Worm (Caenorhabditis elegans) whole organism, L3 larva: Measurements from ENCODE around the gene F53E10.6.

Experiments used
- aly-2 ChIP-seq: fragments of 150-350 bp; optimal IDR thresholded peaks from 2 replicates; lab custom pipeline; 2014; ENCODE audit warnings: missing biosample characterization, missing genetic modification characterization
- ama-1 ChIP-seq: fragments of 150-350 bp; optimal IDR thresholded peaks from 2 replicates; lab custom pipeline; 2018
- ceh-82 ChIP-seq: fragments of 150-350 bp; optimal IDR thresholded peaks from 2 replicates; lab custom pipeline; 2014; ENCODE audit warnings: missing biosample characterization, missing genetic modification characterization
- elt-1 ChIP-seq: fragments of 150-350 bp; optimal IDR thresholded peaks from 2 replicates; lab custom pipeline; 2014; ENCODE audit warnings: missing biosample characterization, missing genetic modification characterization
- elt-2 ChIP-seq: sonication (generic microtip); optimal IDR thresholded peaks from 2 replicates; lab custom pipeline; 2016; ENCODE audit warnings: missing genetic modification reagents, mild to moderate bottlenecking, missing genetic modification characterization, missing compliant biosample characterization
- mdl-1 ChIP-seq: fragments of 150-350 bp; optimal IDR thresholded peaks from 2 replicates; lab custom pipeline; 2014; ENCODE audit warnings: missing biosample characterization, missing genetic modification characterization
- nhr-25 ChIP-seq: sonication (generic microtip); optimal IDR thresholded peaks from 2 replicates; lab custom pipeline; 2017; ENCODE audit warnings: missing biosample characterization, missing genetic modification characterization
- pha-4 ChIP-seq: fragments of 150-350 bp; optimal IDR thresholded peaks from 2 replicates; lab custom pipeline; 2014; ENCODE audit warnings: missing biosample characterization, missing genetic modification reagents, missing genetic modification characterization
- sea-2 ChIP-seq: fragments of 150-350 bp; sonication (generic microtip); optimal IDR thresholded peaks from 4 replicates; lab custom pipeline; 2014; ENCODE audit warnings: missing biosample characterization, missing genetic modification reagents, missing genetic modification characterization
- snpc-4 ChIP-seq: fragments of 150-350 bp; optimal IDR thresholded peaks from 2 replicates; lab custom pipeline; 2014; ENCODE audit warnings: missing biosample characterization, missing genetic modification characterization
- ztf-11 ChIP-seq: fragments of 150-350 bp; optimal IDR thresholded peaks from 2 replicates; lab custom pipeline; 2014; ENCODE audit warnings: missing biosample characterization, missing genetic modification characterization

- TF ChIP-seq ceh-82 (tag; lab: Kevin White, UChicago) (no peak), ama-1 (lab: Kevin White, UChicago) (no peak), pha-4 (tag; lab: Kevin White, UChicago) (no peak), sea-2 (GFP tag; lab: Kevin White, UChicago) (no peak), elt-2 (no peak), nhr-25 (tag; lab: Kevin White, UChicago) (no peak), mdl-1 (no peak), snpc-4 (no peak), elt-1 (tag; lab: Kevin White, UChicago) (no peak), aly-2 (tag; lab: Kevin White, UChicago) (no peak), ztf-11 (tag; lab: Kevin White, UChicago) (no peak)
These were observed 32.2 kb downstream of the F53E10.6 start, which contains the start of gene srj-19 for ce11 chrV:2570643-2571042.
